Fruit fly (Drosophila melanogaster): ENCODE measurements around the gene Idgf2.

dm6 chr2L:16407305-16407704 lies 39.8 kb upstream of the Idgf2 start:
- TF ChIP-seq CG10348 (GFP tag; IDR thresholded peaks at IDR 0.05) (no peak), EcR (GFP tag; optimal IDR thresholded peaks at IDR 0.05) (no peak), CG4496 (GFP tag; IDR thresholded peaks at IDR 0.05) (no peak), CG12605 (GFP tag; IDR thresholded peaks at IDR 0.05) (no peak), CG13204 (GFP tag; optimal IDR thresholded peaks at IDR 0.05) (no peak), fd96Ca (GFP tag; IDR thresholded peaks at IDR 0.05) (no peak), CG8159 (tag; optimal IDR thresholded peaks at IDR 0.05) (peak; percentile 54), CG8301 (tag; optimal IDR thresholded peaks at IDR 0.05) (peak; percentile 22)
